Worm (Caenorhabditis elegans) whole organism, midembryonic: ENCODE data around the gene sms-3.

Source experiments
- ref-1 ChIP-seq: fragments of 200-800 bp; sonication (Bioruptor generic); conservative IDR thresholded peaks from 2 replicates; pipeline ENCODE4 v1.3.6; 2022; ENCODE audit warnings: missing genetic modification reagents, missing genetic modification characterization, missing compliant biosample characterization
- ztf-23 ChIP-seq: fragments of 200-800 bp; sonication (Bioruptor generic); IDR thresholded peaks from 2 replicates; pipeline ENCODE4 v1.3.6; 2022; ENCODE audit warnings: missing genetic modification reagents, missing genetic modification characterization, missing compliant biosample characterization

ce11 chrIII:1540100-1540695 lies 60.7 kb downstream of the sms-3 start, which contains the start of the genes Y67D2.5 and cisd-3.2:
- TF ChIP-seq ztf-23 (GFP tag; lab: Robert Waterston, UW) (no peak), ref-1 (GFP tag; lab: Robert Waterston, UW) (no peak)
